Worm (Caenorhabditis elegans): ENCODE results near the gene sel-2.

The sel-2 gene

ce11 chrIII:4568455-4568854 lies 43.7 kb downstream of the sel-2 start, which contains the start of gene idhg-1 (continued):
- peak; percentile 63; the same call in 1 of the 2 replicates for TF ChIP-seq rcor-1 (GFP tag; IDR thresholded peaks at IDR 0.05)
- TF ChIP-seq Y79H2A.3 (GFP tag; conservative IDR thresholded peaks at IDR 0.05), result no peak
- TF ChIP-seq ztf-18 (tag; optimal IDR thresholded peaks at IDR 0.05), result peak; percentile 51
- peak; percentile 0 for TF ChIP-seq xnd-1 (tag; optimal IDR thresholded peaks at IDR 0.05)
- TF ChIP-seq B0019.2 (GFP tag; conservative IDR thresholded peaks at IDR 0.05), result no peak
- TF ChIP-seq lin-35 (GFP tag; optimal IDR thresholded peaks at IDR 0.05), result peak in 1 of 3 experiments; percentile 47
- no peak for TF ChIP-seq dpff-1 (tag; optimal IDR thresholded peaks at IDR 0.05)
- TF ChIP-seq lir-1 (GFP tag; conservative IDR thresholded peaks at IDR 0.05), result no peak
- no peak for TF ChIP-seq F57A8.1 (GFP tag; optimal IDR thresholded peaks at IDR 0.05)
- peak; percentile 55 for TF ChIP-seq rpc-1 (optimal IDR thresholded peaks at IDR 0.05)
- TF ChIP-seq rpc-1 (tag; optimal IDR thresholded peaks at IDR 0.05), result no peak
- peak; percentile 46; the same call in 1 of the 2 replicates for TF ChIP-seq mcd-1 (GFP tag; IDR thresholded peaks at IDR 0.05)
- TF ChIP-seq Y56A3A.18 (GFP tag; IDR thresholded peaks at IDR 0.05), result no peak
- peak; percentile 21 for TF ChIP-seq die-1 (tag; optimal IDR thresholded peaks at IDR 0.05)
- no peak for TF ChIP-seq zfh-2 (GFP tag; conservative IDR thresholded peaks at IDR 0.05)
- no peak for TF ChIP-seq nhr-179 (tag; optimal IDR thresholded peaks at IDR 0.05)
- TF ChIP-seq F10E7.11 (tag; optimal IDR thresholded peaks at IDR 0.05), result no peak
- no peak for TF ChIP-seq F52B5.7 (tag; optimal IDR thresholded peaks at IDR 0.05)
- TF ChIP-seq bed-1 (GFP tag; IDR thresholded peaks at IDR 0.05), result no peak
- TF ChIP-seq egl-18 (GFP tag; IDR thresholded peaks at IDR 0.05), result no peak
- TF ChIP-seq rec-8 (tag; optimal IDR thresholded peaks at IDR 0.05), result peak; percentile 55 to 59
- TF ChIP-seq hlh-12 (tag; optimal IDR thresholded peaks at IDR 0.05), result no peak
- TF ChIP-seq akir-1 (GFP tag; optimal IDR thresholded peaks at IDR 0.05), result no peak
- TF ChIP-seq Y53F4B.3 (GFP tag; IDR thresholded peaks at IDR 0.05), result no peak
- TF ChIP-seq madf-8 (GFP tag; conservative IDR thresholded peaks at IDR 0.05), result no peak
- no peak for TF ChIP-seq ccch-3 (GFP tag; optimal IDR thresholded peaks at IDR 0.05)
- TF ChIP-seq let-607 (tag; optimal IDR thresholded peaks at IDR 0.05), result peak in 1 of 2 experiments; percentile 11
- no peak for TF ChIP-seq B0261.1 (tag; optimal IDR thresholded peaks at IDR 0.05)
- no peak for TF ChIP-seq F57C9.4 (tag; optimal IDR thresholded peaks at IDR 0.05)
- TF ChIP-seq B0336.3 (GFP tag; IDR thresholded peaks at IDR 0.05), result no peak; the same call in 1 of the 2 replicates
- TF ChIP-seq nhr-27 (tag; optimal IDR thresholded peaks at IDR 0.05), result no peak
- TF ChIP-seq ztf-22 (GFP tag; optimal IDR thresholded peaks at IDR 0.05), result no peak
- no peak for TF ChIP-seq T07F8.4 (tag; optimal IDR thresholded peaks at IDR 0.05)
- no peak for TF ChIP-seq snpc-4 (GFP tag; optimal IDR thresholded peaks at IDR 0.05)
- TF ChIP-seq snpc-4 (tag; optimal IDR thresholded peaks at IDR 0.05), result peak in 3 of 4 experiments; percentile 8 to 63 (median 12)
- no peak for TF ChIP-seq ztf-26 (tag; optimal IDR thresholded peaks at IDR 0.05)
- TF ChIP-seq nfya-1 (tag; optimal IDR thresholded peaks at IDR 0.05; ENCODE audit: borderline replicate concordance, insufficient read depth), result no peak
- no peak for TF ChIP-seq fkh-3 (tag; optimal IDR thresholded peaks at IDR 0.05)
- TF ChIP-seq ama-1 (optimal IDR thresholded peaks at IDR 0.05), result no peak
- TF ChIP-seq ama-1 (GFP tag; optimal IDR thresholded peaks at IDR 0.05), result peak in 1 of 2 experiments; percentile 23
- TF ChIP-seq F23B12.7 (tag; optimal IDR thresholded peaks at IDR 0.05; ENCODE audit: insufficient read depth), result peak; percentile 19
- TF ChIP-seq C17E4.6 (GFP tag; IDR thresholded peaks at IDR 0.05), result no peak
- TF ChIP-seq nhr-90 (tag; optimal IDR thresholded peaks at IDR 0.05), result no peak
- TF ChIP-seq ceh-91 (GFP tag; IDR thresholded peaks at IDR 0.05), result no peak
- no peak for TF ChIP-seq F55B11.4 (tag; optimal IDR thresholded peaks at IDR 0.05; ENCODE audit: borderline replicate concordance, insufficient read depth)
- 0 out of 2 replicates have a peak, but pooled peaks have one; percentile 64 for TF ChIP-seq hmg-20 (GFP tag; IDR thresholded peaks at IDR 0.05)
- TF ChIP-seq T26A5.8 (tag; optimal IDR thresholded peaks at IDR 0.05), result no peak
- TF ChIP-seq lin-26 (GFP tag; IDR thresholded peaks at IDR 0.05), result no peak
- TF ChIP-seq mxl-1 (tag; optimal IDR thresholded peaks at IDR 0.05), result no peak
- TF ChIP-seq dpl-1 (GFP tag; optimal IDR thresholded peaks at IDR 0.05), result no peak
